Worm (Caenorhabditis elegans) whole organism, mixed stage, embryonic: ENCODE results near the gene C30H6.8.

ENCODE experiments used
- bed-3 ChIP-seq: fragments of 200-800 bp; sonication (Bioruptor generic); optimal IDR thresholded peaks from 3 replicates; lab custom pipeline; 2018; ENCODE audit warnings: mild to moderate bottlenecking, missing genetic modification characterization, moderate library complexity, missing compliant biosample characterization
- ceh-39 ChIP-seq: fragments of 150-350 bp; optimal IDR thresholded peaks from 2 replicates; lab custom pipeline; 2014; ENCODE audit warnings: missing biosample characterization, missing genetic modification characterization
- ceh-83 ChIP-seq: fragments of 200-800 bp; sonication (Bioruptor generic); optimal IDR thresholded peaks from 2 replicates; lab custom pipeline; 2018; ENCODE audit warnings: mild to moderate bottlenecking, missing genetic modification characterization, missing compliant biosample characterization
- ces-1 ChIP-seq: fragments of 150-350 bp; optimal IDR thresholded peaks from 2 replicates; lab custom pipeline; 2014; ENCODE audit warnings: missing biosample characterization, missing genetic modification reagents, missing genetic modification characterization
- lsy-2 ChIP-seq: fragments of 150-350 bp; optimal IDR thresholded peaks from 2 replicates; lab custom pipeline; 2014; ENCODE audit warnings: missing biosample characterization, missing genetic modification characterization
- mab-5 ChIP-seq: fragments of 150-350 bp; optimal IDR thresholded peaks from 2 replicates; lab custom pipeline; 2014; ENCODE audit warnings: missing biosample characterization, missing genetic modification characterization
- mep-1 ChIP-seq: fragments of 150-350 bp; optimal IDR thresholded peaks from 2 replicates; lab custom pipeline; 2017; ENCODE audit warnings: missing biosample characterization, missing genetic modification reagents, missing genetic modification characterization, inconsistent platforms
- nhr-237 ChIP-seq: fragments of 150-350 bp; optimal IDR thresholded peaks from 2 replicates; lab custom pipeline; 2014; ENCODE audit warnings: missing biosample characterization, missing genetic modification characterization
- nhr-28 ChIP-seq: fragments of 150-350 bp; optimal IDR thresholded peaks from 2 replicates; lab custom pipeline; 2014; ENCODE audit warnings: missing biosample characterization, missing genetic modification characterization
- pha-4 ChIP-seq: fragments of 150-350 bp; optimal IDR thresholded peaks from 2 replicates; lab custom pipeline; 2018; ENCODE audit warnings: missing biosample characterization, missing genetic modification reagents, missing genetic modification characterization
- sptf-1 ChIP-seq: sonication (generic microtip); optimal IDR thresholded peaks from 2 replicates; lab custom pipeline; 2017; ENCODE audit warnings: mild to moderate bottlenecking, missing genetic modification characterization, moderate library complexity, missing compliant biosample characterization
- tbx-8 ChIP-seq: fragments of 200-800 bp; sonication (Bioruptor generic); optimal IDR thresholded peaks from 2 replicates; lab custom pipeline; 2018; ENCODE audit warnings: mild to moderate bottlenecking, missing genetic modification characterization, moderate library complexity, missing compliant biosample characterization
- unc-62 ChIP-seq: fragments of 150-350 bp; optimal IDR thresholded peaks from 2 replicates; lab custom pipeline; 2014; ENCODE audit warnings: missing biosample characterization, missing genetic modification reagents, missing genetic modification characterization

ce11 chrIV:17405530-17405929 is 23.4 kb downstream of the C30H6.8 start, which contains the start of gene pmp-4:
- TF ChIP-seq unc-62 (no peak), ces-1 (GFP tag; lab: Kevin White, UChicago) (no peak), nhr-237 (tag; lab: Kevin White, UChicago) (no peak), nhr-28 (no peak), sptf-1 (tag; lab: Kevin White, UChicago) (no peak), mep-1 (tag; lab: Kevin White, UChicago) (no peak), tbx-8 (no peak), bed-3 (GFP tag; lab: Kevin White, UChicago) (no peak), pha-4 (no peak), ceh-83 (GFP tag; lab: Kevin White, UChicago) (no peak), ceh-39 (tag; lab: Kevin White, UChicago) (no peak), mab-5 (no peak), lsy-2 (tag; lab: Kevin White, UChicago) (no peak)
